In the genomic region with DNA sequence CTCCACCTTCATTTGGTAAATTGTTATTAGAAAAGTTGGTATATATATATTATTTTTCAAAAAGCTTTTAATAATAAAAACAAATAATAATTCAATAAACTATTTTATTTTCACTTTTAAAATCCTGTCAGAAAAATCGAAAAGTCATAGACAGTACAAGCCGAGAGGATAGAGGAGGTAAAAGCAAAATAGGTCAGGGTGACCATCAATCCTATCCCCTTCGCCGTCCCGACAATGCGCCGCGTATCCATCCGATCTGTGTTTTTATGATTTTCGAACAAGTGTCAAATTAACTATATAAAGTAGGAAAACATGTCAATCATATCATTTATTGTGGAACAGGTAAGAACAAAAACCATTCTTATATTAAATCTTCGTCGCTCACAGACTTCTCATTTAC, we compare ENCODE assay signal across 4 worm cellular contexts.
TF ChIP-seq lines count a peak whose summit lies in the region.

No protein-coding gene starts in this region.

TF ChIP-seq in whole organism, L1 larva, 84 proteins besides CTCF, POLR2A, EP300 and RAD21:
- peak; percentile 95 for TF ChIP-seq blmp-1 (tag; optimal IDR thresholded peaks at IDR 0.05; lab: Kevin White, UChicago)
- no peak for TF ChIP-seq egl-27 (tag; optimal IDR thresholded peaks at IDR 0.05; lab: Kevin White, UChicago)
- peak; percentile 4 for TF ChIP-seq mep-1 (tag; optimal IDR thresholded peaks at IDR 0.05; lab: Kevin White, UChicago)

TF ChIP-seq in whole organism, L2 larva, 48 proteins besides CTCF, POLR2A, EP300 and RAD21:
- TF ChIP-seq nhr-21 (tag; optimal IDR thresholded peaks at IDR 0.05; lab: Kevin White, UChicago) (no peak), blmp-1 (tag; optimal IDR thresholded peaks at IDR 0.05; lab: Kevin White, UChicago; ENCODE audit: insufficient read depth) (peak; percentile 49)

TF ChIP-seq in whole organism, L3 larva, 47 proteins besides CTCF, POLR2A, EP300 and RAD21:
- no peak for TF ChIP-seq jun-1 (tag; optimal IDR thresholded peaks at IDR 0.05; lab: Kevin White, UChicago)
- TF ChIP-seq nhr-23 (tag; optimal IDR thresholded peaks at IDR 0.05; lab: Kevin White, UChicago) = peak; percentile 62

TF ChIP-seq in whole organism, mixed stage, embryonic, 35 proteins besides CTCF, POLR2A, EP300 and RAD21:
- peak; percentile 46 for TF ChIP-seq blmp-1 (tag; optimal IDR thresholded peaks at IDR 0.05; lab: Kevin White, UChicago)
- no peak for TF ChIP-seq bed-3 (GFP tag; optimal IDR thresholded peaks at IDR 0.05; lab: Kevin White, UChicago)
- TF ChIP-seq zip-8 (tag; optimal IDR thresholded peaks at IDR 0.05; lab: Kevin White, UChicago) = no peak
